Worm (Caenorhabditis elegans): ENCODE data around the gene spp-27.

DNA sequence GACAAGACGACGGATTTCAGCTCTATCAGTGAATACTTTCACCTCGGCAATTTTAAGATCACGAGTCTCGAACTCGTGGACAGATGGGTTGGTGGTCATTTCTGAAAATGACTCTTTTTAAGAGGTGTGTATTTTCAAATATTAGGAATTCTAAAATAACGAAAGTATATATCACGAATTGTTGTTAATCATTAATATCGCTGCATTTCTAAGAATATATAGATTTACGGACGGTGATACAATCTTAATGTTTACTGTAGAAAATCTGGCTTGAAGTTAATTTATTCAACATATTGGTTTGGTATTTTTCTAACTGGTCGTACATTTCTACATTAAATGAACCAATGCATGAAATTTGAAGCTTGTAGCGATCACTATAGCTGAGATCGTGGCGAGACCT lies 48.3 kb upstream of the spp-27 start, which contains the start of gene ZK1055.7:
- TF ChIP-seq ama-1 (optimal IDR thresholded peaks at IDR 0.05), result no peak
- TF ChIP-seq fos-1 (tag; optimal IDR thresholded peaks at IDR 0.05), result no peak
- no peak for TF ChIP-seq swsn-7 (tag; optimal IDR thresholded peaks at IDR 0.05)
- TF ChIP-seq unc-62 (GFP tag; optimal IDR thresholded peaks at IDR 0.05), result no peak
- TF ChIP-seq nhr-76 (tag; optimal IDR thresholded peaks at IDR 0.05), result no peak
- no peak for TF ChIP-seq egl-27 (tag; optimal IDR thresholded peaks at IDR 0.05)
- no peak for TF ChIP-seq mef-2 (tag; optimal IDR thresholded peaks at IDR 0.05)
- TF ChIP-seq efl-3 (GFP tag; optimal IDR thresholded peaks at IDR 0.05), result no peak
- TF ChIP-seq mdl-1 (tag; optimal IDR thresholded peaks at IDR 0.05), result no peak
- no peak for TF ChIP-seq lsy-2 (tag; optimal IDR thresholded peaks at IDR 0.05)
- no peak for TF ChIP-seq lin-39 (tag; optimal IDR thresholded peaks at IDR 0.05)

Measured in whole organism, L1 larva.